Worm (Caenorhabditis elegans) whole organism, L4 larva: Measurements from ENCODE around the gene anoh-2.

Experiments
- Y75B8A.6 ChIP-seq: fragments of 200-800 bp; sonication (Bioruptor generic); IDR thresholded peaks from 2 replicates; pipeline ENCODE4 v1.3.6; 2022; ENCODE audit warnings: missing genetic modification reagents, missing genetic modification characterization, missing compliant biosample characterization
- ama-1 ChIP-seq: fragments of 150-350 bp; optimal IDR thresholded peaks from 2 replicates; lab custom pipeline; 2014; ENCODE audit warnings: inconsistent platforms, mixed read lengths
- ceh-28 ChIP-seq: fragments of 150-350 bp; optimal IDR thresholded peaks from 2 replicates; lab custom pipeline; 2014; ENCODE audit warnings: missing biosample characterization, missing genetic modification reagents, missing genetic modification characterization
- nhr-77 ChIP-seq: fragments of 150-350 bp; optimal IDR thresholded peaks from 2 replicates; lab custom pipeline; 2014; ENCODE audit warnings: missing biosample characterization, missing genetic modification characterization

ce11 chrIV:14658927-14659326, 819 bp downstream of the anoh-2 start:
- TF ChIP-seq nhr-77 = no peak
- no peak for TF ChIP-seq ceh-28 (tag; lab: Kevin White, UChicago)
- no peak for TF ChIP-seq ama-1 (lab: Kevin White, UChicago)
- TF ChIP-seq Y75B8A.6 (GFP tag; lab: Robert Waterston, UW) = no peak
